Worm (Caenorhabditis elegans): ENCODE measurements around the gene C27F2.7.

Gene C27F2.7

ce11 chrIII:5010723-5011122, 26.4 kb upstream of the C27F2.7 start (continued):
- TF ChIP-seq lin-29 (GFP tag; IDR thresholded peaks at IDR 0.05) (no peak), hlh-11 (tag; optimal IDR thresholded peaks at IDR 0.05) (no peak)

ce11 chrIII:5008730-5009129, 24.4 kb upstream of the C27F2.7 start, which contains the start of gene R144.11:
Gene R144.11 (minus strand): TSS chrIII:5008830.
- TF ChIP-seq mdt-29 (GFP tag; IDR thresholded peaks at IDR 0.05) (no peak), mes-2 (tag; optimal IDR thresholded peaks at IDR 0.05; ENCODE audit: poor library complexity, severe bottlenecking) (no peak), rbr-2 (tag; optimal IDR thresholded peaks at IDR 0.05) (no peak)

- TF ChIP-seq F37D6.2 (tag; optimal IDR thresholded peaks at IDR 0.05) (no peak), saeg-2 (GFP tag; IDR thresholded peaks at IDR 0.05) (no peak), duxl-1 (tag; optimal IDR thresholded peaks at IDR 0.05; ENCODE audit: poor library complexity) (no peak), set-16 (GFP tag; IDR thresholded peaks at IDR 0.05) (no peak), pqm-1 (tag; optimal IDR thresholded peaks at IDR 0.05) (no peak), nhr-6 (tag; optimal IDR thresholded peaks at IDR 0.05) (no peak)
Observed at ce11 chrIII:5006881-5007280, 22.6 kb upstream of the C27F2.7 start, which contains the start of gene R144.12. Gene R144.12 (minus strand): TSS chrIII:5006981.

- no peak for TF ChIP-seq rbr-2 (tag; optimal IDR thresholded peaks at IDR 0.05)
- TF ChIP-seq T20F7.1 (GFP tag; optimal IDR thresholded peaks at IDR 0.05) = no peak
- no peak for TF ChIP-seq ceh-32 (tag; optimal IDR thresholded peaks at IDR 0.05; ENCODE audit: poor library complexity)
- no peak for TF ChIP-seq lir-3 (tag; optimal IDR thresholded peaks at IDR 0.05)
- no peak for TF ChIP-seq nhr-48 (tag; optimal IDR thresholded peaks at IDR 0.05)
- TF ChIP-seq nhr-10 (tag; optimal IDR thresholded peaks at IDR 0.05) = no peak
- no peak for TF ChIP-seq fkh-10 (GFP tag; optimal IDR thresholded peaks at IDR 0.05)
- TF ChIP-seq arid-1 (GFP tag; conservative IDR thresholded peaks at IDR 0.05) = no peak
- TF ChIP-seq madf-9 (GFP tag; conservative IDR thresholded peaks at IDR 0.05) = no peak
- no peak for TF ChIP-seq unc-130 (GFP tag; optimal IDR thresholded peaks at IDR 0.05)
- TF ChIP-seq cey-2 (tag; optimal IDR thresholded peaks at IDR 0.05; ENCODE audit: borderline replicate concordance, insufficient read depth) = no peak
- no peak for TF ChIP-seq daf-12 (tag; optimal IDR thresholded peaks at IDR 0.05)
- TF ChIP-seq snpc-1.2 (GFP tag; IDR thresholded peaks at IDR 0.05) = no peak
Observed at ce11 chrIII:5004621-5005020, 20.3 kb upstream of the C27F2.7 start, which contains the start of gene R144.6. Gene R144.6 (minus strand): TSS chrIII:5004721.

ce11 chrIII:5002231-5002630, 17.9 kb upstream of the C27F2.7 start, which contains the start of gene R144.10:
Gene R144.10 (minus strand): TSS chrIII:5002331.
- no peak for TF ChIP-seq dve-1 (tag; optimal IDR thresholded peaks at IDR 0.05; ENCODE audit: insufficient read depth)
- no peak for TF ChIP-seq tag-97 (GFP tag; IDR thresholded peaks at IDR 0.05)
- no peak for TF ChIP-seq F26F4.8 (GFP tag; conservative IDR thresholded peaks at IDR 0.05)
- no peak for TF ChIP-seq unc-62 (GFP tag; optimal IDR thresholded peaks at IDR 0.05 in 1 of 2)
- no peak for TF ChIP-seq unc-62 (tag; optimal IDR thresholded peaks at IDR 0.05)
- TF ChIP-seq aly-2 (tag; optimal IDR thresholded peaks at IDR 0.05) = no peak
- TF ChIP-seq madf-9 (GFP tag; conservative IDR thresholded peaks at IDR 0.05) = no peak
- TF ChIP-seq dpl-1 (GFP tag; optimal IDR thresholded peaks at IDR 0.05) = no peak

- TF ChIP-seq madf-9 (GFP tag; conservative IDR thresholded peaks at IDR 0.05) (no peak), lin-29 (GFP tag; IDR thresholded peaks at IDR 0.05) (no peak), hif-1 (tag; optimal IDR thresholded peaks at IDR 0.05) (peak in 1 of 2 experiments; percentile 44), unc-130 (GFP tag; optimal IDR thresholded peaks at IDR 0.05) (peak; percentile 88), tra-1 (GFP tag; IDR thresholded peaks at IDR 0.05) (0 out of 2 replicates have a peak, but pooled peaks have one; percentile 30), snpc-1.2 (GFP tag; IDR thresholded peaks at IDR 0.05) (no peak), nhr-10 (tag; optimal IDR thresholded peaks at IDR 0.05) (no peak), mes-2 (tag; optimal IDR thresholded peaks at IDR 0.05; ENCODE audit: poor library complexity, severe bottlenecking) (peak; percentile 74), lsy-2 (tag; optimal IDR thresholded peaks at IDR 0.05) (peak in 1 of 2 experiments; percentile 2), vab-7 (GFP tag; IDR thresholded peaks at IDR 0.05) (no peak), nhr-111 (GFP tag; optimal IDR thresholded peaks at IDR 0.05) (no peak), zip-11 (GFP tag; IDR thresholded peaks at IDR 0.05) (no peak), dpl-1 (GFP tag; optimal IDR thresholded peaks at IDR 0.05) (peak; percentile 4), Y48G9A.11 (GFP tag; IDR thresholded peaks at IDR 0.05) (0 out of 2 replicates have a peak, but pooled peaks have one; percentile 30), attf-4 (tag; optimal IDR thresholded peaks at IDR 0.05) (no peak), T20F7.1 (GFP tag; optimal IDR thresholded peaks at IDR 0.05) (no peak), pha-4 (GFP tag; IDR thresholded peaks at IDR 0.05) (no peak), pha-4 (tag; optimal IDR thresholded peaks at IDR 0.05) (no peak), set-16 (GFP tag; IDR thresholded peaks at IDR 0.05) (no peak)
Observed at ce11 chrIII:4998956-4999425, 14.7 kb upstream of the C27F2.7 start, which contains the start of gene smcr-8. Gene smcr-8 (plus strand): TSS chrIII:4999375.

All from whole organism, L4 larva.